Fruit fly (Drosophila melanogaster) whole organism, prepupa: ENCODE data around the gene Myo31DF.

ENCODE experiments used
- CG11902 ChIP-seq: fragments of 200-800 bp; sonication (Bioruptor generic); optimal IDR thresholded peaks from 3 replicates; lab custom pipeline; 2016; ENCODE audit warnings: missing biosample characterization, missing genetic modification characterization
- CG15336 ChIP-seq: fragments of 200-800 bp; sonication (Bioruptor generic); IDR thresholded peaks from 2 replicates; pipeline ENCODE4 v1.3.6; 2022; ENCODE audit warnings: missing biosample characterization, missing genetic modification characterization
- CG4318 ChIP-seq: fragments of 200-800 bp; sonication (Bioruptor generic); optimal IDR thresholded peaks from 3 replicates; lab custom pipeline; 2017; ENCODE audit warnings: missing biosample characterization, mild to moderate bottlenecking, missing genetic modification characterization
- CG6808 ChIP-seq: fragments of 200-800 bp; sonication (Bioruptor generic); optimal IDR thresholded peaks from 3 replicates; lab custom pipeline; 2017; ENCODE audit warnings: missing biosample characterization, missing genetic modification characterization, mild to moderate bottlenecking, moderate library complexity, missing genetic modification reagents
- CG8632 ChIP-seq: fragments of 200-800 bp; sonication (Bioruptor generic); optimal IDR thresholded peaks from 3 replicates; lab custom pipeline; 2016; ENCODE audit warnings: missing biosample characterization, missing genetic modification characterization
- Eip93F ChIP-seq: fragments of 200-800 bp; sonication (Bioruptor generic); optimal IDR thresholded peaks from 2 replicates; lab custom pipeline; 2016; ENCODE audit warnings: missing biosample characterization, mild to moderate bottlenecking, missing genetic modification characterization

dm6 chr2L:10483073-10483472 is 23.5 kb downstream of the Myo31DF start, which contains the start of gene Grip75:
- TF ChIP-seq CG11902 (GFP tag; lab: Kevin White, UChicago) (no peak), CG4318 (GFP tag; lab: Kevin White, UChicago) (no peak), CG6808 (GFP tag; lab: Kevin White, UChicago) (no peak), CG15336 (GFP tag; lab: Robert Waterston, UW) (no peak), CG8632 (no peak), Eip93F (GFP tag; lab: Kevin White, UChicago) (no peak)
